Fruit fly (Drosophila melanogaster) ovary, adult (tissue): ENCODE results near the gene CG17325.

Experiments used
- CG17801 ChIP-seq: fragments of 200-800 bp; optimal IDR thresholded peaks from 2 replicates; lab custom pipeline; 2019; ENCODE audit warnings: missing biosample characterization, mild to moderate bottlenecking, missing genetic modification characterization, moderate library complexity; ENCODE audit not compliant: partially characterized antibody

The CG17325 gene

DNA sequence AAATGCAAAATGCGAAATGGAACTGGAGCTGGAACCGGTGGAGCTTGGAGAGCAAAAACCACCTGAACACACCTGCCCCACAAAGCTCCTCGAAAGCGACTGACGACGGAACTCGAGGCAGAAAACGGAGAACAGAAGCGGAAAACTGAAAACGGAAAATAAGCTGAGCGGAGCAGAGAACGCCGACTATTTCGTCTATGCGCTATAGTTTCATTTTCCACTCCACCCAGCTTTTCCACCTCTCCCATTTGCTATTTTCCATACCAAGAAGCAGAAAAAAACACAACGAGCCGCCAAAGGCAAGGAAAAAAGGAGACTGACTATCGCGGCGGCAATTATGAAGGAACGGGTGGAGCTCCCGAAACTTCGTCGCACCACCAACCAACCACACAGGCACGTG, 19.6 kb upstream of the CG17325 start, which contains the start of gene ham:
Gene ham, minus strand, starts transcription at position 101 of the 400 bp plus-strand sequence.
- no peak for TF ChIP-seq CG17801 (GFP tag; lab: Kevin White, UChicago)

- no peak for TF ChIP-seq CG17801 (GFP tag; lab: Kevin White, UChicago)
Observed at dm6 chr2L:18793243-18793642, 19.2 kb upstream of the CG17325 start.

dm6 chr2L:18795917-18796402, 16.5 kb upstream of the CG17325 start:
- no peak for TF ChIP-seq CG17801 (GFP tag; lab: Kevin White, UChicago)

dm6 chr2L:18796446-18796845, 16.0 kb upstream of the CG17325 start:
- no peak for TF ChIP-seq CG17801 (GFP tag; lab: Kevin White, UChicago)

DNA sequence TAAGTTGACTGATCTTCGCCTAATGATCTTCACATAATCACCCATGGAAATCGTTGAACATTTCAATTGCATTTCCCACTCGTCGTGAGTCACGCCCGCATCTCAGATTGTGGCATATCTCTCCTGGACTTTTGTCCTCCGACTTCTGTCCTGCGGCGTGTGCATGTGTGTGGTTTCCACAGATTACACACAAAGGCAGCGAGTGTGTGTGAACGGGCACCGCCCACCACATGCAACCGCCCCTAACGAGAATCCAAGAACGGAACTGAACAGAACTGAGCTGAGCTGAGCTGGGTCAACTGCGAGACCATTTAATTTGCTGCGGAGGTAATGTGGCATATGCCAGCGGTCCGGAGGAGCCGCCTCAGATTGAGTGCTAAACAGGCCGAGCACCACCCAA, 10.7 kb upstream of the CG17325 start:
- TF ChIP-seq CG17801 (GFP tag; lab: Kevin White, UChicago) = no peak

dm6 chr2L:18805247-18805636, 7.2 kb upstream of the CG17325 start, which contains the start of gene CG43814:
Gene CG43814 (minus strand): TSS chr2L:18805347.
- no peak for TF ChIP-seq CG17801 (GFP tag; lab: Kevin White, UChicago)

DNA sequence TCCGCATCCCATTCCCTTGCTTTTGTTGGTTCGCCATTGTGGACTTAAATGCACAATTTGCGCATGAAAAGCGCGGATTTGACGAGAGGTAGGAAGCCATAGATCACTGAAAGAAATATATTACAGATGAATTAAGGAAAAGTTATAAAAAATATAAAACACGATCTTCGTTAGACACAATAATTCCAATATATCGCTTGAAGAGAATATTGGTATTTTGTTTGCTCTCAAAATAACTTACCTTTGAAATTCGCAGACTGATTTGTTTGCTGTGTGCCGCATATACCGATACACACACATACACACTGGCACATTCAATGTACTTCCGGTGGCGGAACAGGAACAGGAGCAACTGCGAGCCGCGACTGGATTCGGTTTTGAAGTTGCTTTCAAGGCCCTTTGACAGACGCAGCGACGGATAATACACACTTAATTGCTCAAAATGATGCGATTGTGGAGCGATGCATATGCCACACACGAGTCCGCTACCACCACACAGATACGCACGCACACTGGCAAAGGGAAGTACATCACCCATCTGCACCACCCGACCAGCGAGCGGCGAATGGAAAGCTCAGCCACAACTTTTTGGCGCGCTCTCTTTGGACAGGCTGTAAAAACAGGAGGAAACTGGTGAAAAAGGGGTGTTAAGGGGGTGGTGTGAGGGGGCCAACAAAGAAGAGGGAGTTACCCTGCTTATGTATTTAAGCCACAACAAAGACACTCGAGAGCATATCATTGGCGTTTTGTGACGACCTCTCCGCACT, 6.6 kb upstream of the CG17325 start:
- TF ChIP-seq CG17801 (GFP tag; lab: Kevin White, UChicago) = no peak

- no peak for TF ChIP-seq CG17801 (GFP tag; lab: Kevin White, UChicago)
Observed at dm6 chr2L:18808754-18809329, 3.6 kb upstream of the CG17325 start.

DNA sequence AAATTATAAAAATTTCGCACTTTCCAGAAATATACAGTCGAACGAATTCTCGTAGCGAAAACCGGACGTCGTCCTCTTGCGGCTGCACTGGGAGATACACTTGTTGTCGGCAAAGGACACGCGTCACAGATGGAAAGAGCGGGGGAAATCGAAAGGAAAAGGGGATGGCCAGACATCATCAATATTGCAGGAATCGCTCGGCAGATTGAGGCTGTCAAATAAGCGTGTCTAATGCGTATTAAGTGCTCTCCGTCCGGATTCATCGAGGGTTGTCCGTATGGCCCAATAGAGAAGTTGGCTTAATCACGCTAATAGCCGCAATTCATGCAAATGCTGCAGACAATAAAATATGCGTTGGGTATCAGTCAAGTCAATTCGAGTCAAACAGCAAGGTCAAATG, 3.0 kb upstream of the CG17325 start:
- TF ChIP-seq CG17801 (GFP tag; lab: Kevin White, UChicago) = no peak

- TF ChIP-seq CG17801 (GFP tag; lab: Kevin White, UChicago) = no peak
Observed at dm6 chr2L:18810960-18811642, 1.3 kb upstream of the CG17325 start, which contains the start of the genes CG10570 and CG42502. Gene CG10570 (minus strand): TSS chr2L:18811252. Gene CG42502 (minus strand): TSS chr2L:18811252.

- no peak for TF ChIP-seq CG17801 (GFP tag; lab: Kevin White, UChicago)
Observed at dm6 chr2L:18812755-18813154, 307 bp downstream of the CG17325 start.

DNA sequence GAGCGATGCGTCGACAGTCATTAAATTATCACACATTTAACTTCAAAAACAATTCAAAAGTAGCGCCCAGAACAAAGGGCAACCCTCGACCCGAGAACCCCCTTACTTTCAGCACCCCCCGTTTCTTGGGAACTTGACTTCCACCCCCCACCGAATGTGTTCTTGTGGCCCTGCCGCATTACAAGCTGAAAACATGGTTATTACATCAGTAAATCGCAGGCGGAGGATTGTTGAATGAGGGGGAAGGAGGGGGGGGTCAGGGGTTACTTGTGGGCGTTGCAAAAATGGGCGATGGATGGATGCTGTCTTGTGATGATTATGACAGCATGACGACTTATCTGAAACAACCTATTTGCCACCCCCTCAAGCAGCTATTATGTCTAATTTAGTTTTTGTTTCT, 2.7 kb downstream of the CG17325 start:
- TF ChIP-seq CG17801 (GFP tag; lab: Kevin White, UChicago) = no peak

dm6 chr2L:18818397-18818796, 5.9 kb downstream of the CG17325 start:
- no peak for TF ChIP-seq CG17801 (GFP tag; lab: Kevin White, UChicago)

dm6 chr2L:18819044-18819443, 6.6 kb downstream of the CG17325 start, which contains the start of gene Ugt36F1:
Gene Ugt36F1 (plus strand): TSS chr2L:18819344.
- TF ChIP-seq CG17801 (GFP tag; lab: Kevin White, UChicago) = no peak

dm6 chr2L:18822805-18823204, 10.4 kb downstream of the CG17325 start:
- no peak for TF ChIP-seq CG17801 (GFP tag; lab: Kevin White, UChicago)
